Worm (Caenorhabditis elegans) whole organism, young adult: ENCODE measurements around the gene uba-1.

Experiments used
- B0019.2 ChIP-seq: fragments of 200-800 bp; sonication (Bioruptor generic); conservative IDR thresholded peaks from 2 replicates; pipeline ENCODE4 v1.3.6; 2022; ENCODE audit warnings: missing genetic modification reagents, missing genetic modification characterization, missing compliant biosample characterization
- B0261.1 ChIP-seq: sonication (generic microtip); optimal IDR thresholded peaks from 2 replicates; lab custom pipeline; 2016; ENCODE audit warnings: mild to moderate bottlenecking, missing genetic modification characterization, moderate library complexity, missing compliant biosample characterization
- C06A6.2 ChIP-seq: fragments of 200-800 bp; sonication (Bioruptor generic); conservative IDR thresholded peaks from 2 replicates; pipeline ENCODE4 v1.3.6; 2022; ENCODE audit warnings: missing genetic modification characterization, missing compliant biosample characterization
- D2030.7 ChIP-seq: fragments of 200-800 bp; sonication (Bioruptor generic); IDR thresholded peaks from 2 replicates; pipeline ENCODE4 v1.3.6; 2022; ENCODE audit warnings: missing genetic modification reagents, missing genetic modification characterization, missing compliant biosample characterization
- F10E7.11 ChIP-seq: sonication (generic microtip); optimal IDR thresholded peaks from 2 replicates; lab custom pipeline; 2017; ENCODE audit warnings: mild to moderate bottlenecking, missing genetic modification characterization, moderate library complexity, missing compliant biosample characterization
- F39B2.1 ChIP-seq: fragments of 200-800 bp; sonication (Bioruptor generic); IDR thresholded peaks from 2 replicates; pipeline ENCODE4 v1.3.6; 2022; ENCODE audit warnings: missing genetic modification reagents, missing genetic modification characterization, missing compliant biosample characterization
- F49E8.2 ChIP-seq: sonication (generic microtip); optimal IDR thresholded peaks from 3 replicates; lab custom pipeline; 2017; ENCODE audit warnings: missing genetic modification characterization, mild to moderate bottlenecking, missing compliant biosample characterization, antibody characterized with exemption, moderate library complexity; ENCODE audit not compliant: insufficient read depth
- K11D2.4 ChIP-seq: fragments of 200-800 bp; sonication (Bioruptor generic); IDR thresholded peaks from 2 replicates; pipeline ENCODE4 v1.3.6; 2022; ENCODE audit warnings: missing genetic modification reagents, missing genetic modification characterization, missing compliant biosample characterization
- T26A5.8 ChIP-seq: sonication (generic microtip); optimal IDR thresholded peaks from 2 replicates; lab custom pipeline; 2016; ENCODE audit warnings: missing genetic modification characterization, missing compliant biosample characterization
- Y53G8AR.9 ChIP-seq: fragments of 200-800 bp; sonication (Bioruptor generic); conservative IDR thresholded peaks from 2 replicates; pipeline ENCODE4 v1.3.6; 2022; ENCODE audit warnings: missing genetic modification reagents, missing genetic modification characterization, missing compliant biosample characterization
- ama-1 ChIP-seq, 3 experiments: fragments of 150-350 bp in 1 of 3; sonication (generic microtip) in 2 of 3; optimal IDR thresholded peaks; 2 replicates each; lab custom pipeline; 2014 to 2018; ENCODE audit warnings: missing biosample characterization in 2 of 3, missing genetic modification characterization in 2 of 3, missing genetic modification reagents in 2 of 3
- aptf-2 ChIP-seq: fragments of 200-800 bp; sonication (Bioruptor generic); conservative IDR thresholded peaks from 2 replicates; pipeline ENCODE4 v1.3.6; 2022; ENCODE audit warnings: missing genetic modification reagents, missing genetic modification characterization, missing compliant biosample characterization
- atf-7 ChIP-seq: sonication (generic microtip); optimal IDR thresholded peaks from 2 replicates; lab custom pipeline; 2017; ENCODE audit warnings: mild to moderate bottlenecking, missing genetic modification characterization, missing compliant biosample characterization
- attf-3 ChIP-seq: fragments of 200-800 bp; sonication (Bioruptor generic); conservative IDR thresholded peaks from 2 replicates; pipeline ENCODE4 v1.3.6; 2022; ENCODE audit warnings: missing genetic modification reagents, missing genetic modification characterization, missing compliant biosample characterization
- cebp-1 ChIP-seq, 2 experiments: fragments of 200-800 bp in 1 of 2; sonication (Bioruptor generic) in 1 of 2; sonication (generic microtip) in 1 of 2; IDR thresholded peaks in 1 of 2; optimal IDR thresholded peaks in 1 of 2; 2 replicates each; pipeline versions ENCODE4 v1.3.6 to Lab custom; 2017 to 2022; ENCODE audit warnings: missing compliant biosample characterization in 2 of 2, missing genetic modification characterization in 2 of 2, mild to moderate bottlenecking in 1 of 2, missing genetic modification reagents in 1 of 2, moderate library complexity in 1 of 2
- cebp-2 ChIP-seq: fragments of 200-800 bp; sonication (Bioruptor generic); IDR thresholded peaks from 2 replicates; pipeline ENCODE4 v1.3.6; 2022; ENCODE audit warnings: missing genetic modification characterization, missing compliant biosample characterization
- ceh-79 ChIP-seq: sonication (generic microtip); optimal IDR thresholded peaks from 2 replicates; lab custom pipeline; 2017; ENCODE audit warnings: mild to moderate bottlenecking, missing genetic modification characterization, missing compliant biosample characterization
- dox-1 ChIP-seq: fragments of 200-800 bp; sonication (Bioruptor generic); IDR thresholded peaks from 2 replicates; pipeline ENCODE4 v1.3.6; 2022; ENCODE audit warnings: missing genetic modification reagents, missing genetic modification characterization, missing compliant biosample characterization
- dpff-1 ChIP-seq: sonication (generic microtip); optimal IDR thresholded peaks from 2 replicates; lab custom pipeline; 2017; ENCODE audit warnings: mild to moderate bottlenecking, missing genetic modification characterization, missing compliant biosample characterization
- efl-1 ChIP-seq: fragments of 150-350 bp; optimal IDR thresholded peaks from 2 replicates; lab custom pipeline; 2014; ENCODE audit warnings: missing biosample characterization, missing genetic modification reagents, missing genetic modification characterization
- egl-18 ChIP-seq: fragments of 200-800 bp; sonication (Bioruptor generic); IDR thresholded peaks from 2 replicates; pipeline ENCODE4 v1.3.6; 2022; ENCODE audit warnings: missing genetic modification reagents, missing genetic modification characterization, missing compliant biosample characterization
- ets-4 ChIP-seq: fragments of 200-800 bp; sonication (Bioruptor generic); optimal IDR thresholded peaks from 2 replicates; lab custom pipeline; 2018; ENCODE audit warnings: mild to moderate bottlenecking, missing genetic modification characterization, missing compliant biosample characterization
- fkh-3 ChIP-seq: sonication (generic microtip); optimal IDR thresholded peaks from 2 replicates; lab custom pipeline; 2016; ENCODE audit warnings: mild to moderate bottlenecking, missing genetic modification characterization, missing compliant biosample characterization
- him-1 ChIP-seq: sonication (generic microtip); optimal IDR thresholded peaks from 2 replicates; lab custom pipeline; 2016; ENCODE audit warnings: missing genotype, missing genetic modification reagents, missing genetic modification characterization, missing compliant biosample characterization
- hmg-1.2 ChIP-seq: fragments of 200-800 bp; sonication (Bioruptor generic); IDR thresholded peaks from 2 replicates; pipeline ENCODE4 v1.3.6; 2022; ENCODE audit warnings: missing genetic modification reagents, missing genetic modification characterization, missing compliant biosample characterization
- hsf-1 ChIP-seq: fragments of 200-800 bp; sonication (Bioruptor generic); IDR thresholded peaks from 2 replicates; pipeline ENCODE4 v1.3.6; 2022; ENCODE audit warnings: missing genetic modification reagents, missing genetic modification characterization, missing compliant biosample characterization
- let-526 ChIP-seq: fragments of 200-800 bp; sonication (Bioruptor generic); IDR thresholded peaks from 2 replicates; pipeline ENCODE4 v1.3.6; 2022; ENCODE audit warnings: missing genetic modification reagents, missing genetic modification characterization, missing compliant biosample characterization
- lin-26 ChIP-seq: fragments of 200-800 bp; sonication (Bioruptor generic); IDR thresholded peaks from 2 replicates; pipeline ENCODE4 v1.3.6; 2022; ENCODE audit warnings: missing genetic modification reagents, missing genetic modification characterization, missing compliant biosample characterization
- lin-35 ChIP-seq, 3 experiments: fragments of 150-350 bp in 2 of 3; sonication (generic microtip) in 1 of 3; optimal IDR thresholded peaks; 2 replicates each; lab custom pipeline; 2014 to 2018; ENCODE audit warnings: missing biosample characterization in 3 of 3, missing genetic modification characterization in 3 of 3, missing genetic modification reagents in 3 of 3
- lin-40 ChIP-seq: sonication (generic microtip); optimal IDR thresholded peaks from 2 replicates; lab custom pipeline; 2016; ENCODE audit warnings: missing genetic modification characterization, mild to moderate bottlenecking, missing compliant biosample characterization, missing genotype, missing genetic modification reagents
- lir-1 ChIP-seq: fragments of 200-800 bp; sonication (Bioruptor generic); conservative IDR thresholded peaks from 2 replicates; pipeline ENCODE4 v1.3.6; 2022; ENCODE audit warnings: missing genetic modification reagents, missing genetic modification characterization, missing compliant biosample characterization
- lsl-1 ChIP-seq: fragments of 200-800 bp; sonication (Bioruptor generic); optimal IDR thresholded peaks from 2 replicates; lab custom pipeline; 2018; ENCODE audit warnings: mild to moderate bottlenecking, missing genetic modification characterization, moderate library complexity, missing compliant biosample characterization
- madf-3 ChIP-seq: fragments of 200-800 bp; sonication (Bioruptor generic); IDR thresholded peaks from 2 replicates; pipeline ENCODE4 v1.3.6; 2022; ENCODE audit warnings: missing genetic modification reagents, missing genetic modification characterization, missing compliant biosample characterization
- mcd-1 ChIP-seq: fragments of 200-800 bp; sonication (Bioruptor generic); IDR thresholded peaks from 2 replicates; pipeline ENCODE4 v1.3.6; 2022; ENCODE audit warnings: missing genetic modification reagents, missing genetic modification characterization, missing compliant biosample characterization
- mel-28 ChIP-seq: sonication (generic microtip); optimal IDR thresholded peaks from 2 replicates; lab custom pipeline; 2016; ENCODE audit warnings: borderline replicate concordance, mild to moderate bottlenecking, missing genetic modification characterization, missing compliant biosample characterization
- nhr-179 ChIP-seq: sonication (generic microtip); optimal IDR thresholded peaks from 2 replicates; lab custom pipeline; 2016; ENCODE audit warnings: mild to moderate bottlenecking, missing genetic modification characterization, missing compliant biosample characterization
- nhr-27 ChIP-seq: fragments of 200-800 bp; sonication (Bioruptor generic); optimal IDR thresholded peaks from 2 replicates; lab custom pipeline; 2018; ENCODE audit warnings: mild to moderate bottlenecking, missing genetic modification characterization, moderate library complexity, missing compliant biosample characterization
- pbrm-1 ChIP-seq: fragments of 200-800 bp; sonication (Bioruptor generic); IDR thresholded peaks from 2 replicates; pipeline ENCODE4 v1.3.6; 2022; ENCODE audit warnings: missing genetic modification reagents, missing genetic modification characterization, missing compliant biosample characterization
- rpc-1 ChIP-seq, 2 experiments: fragments of 150-350 bp in 1 of 2; sonication (generic microtip) in 1 of 2; optimal IDR thresholded peaks; 2 replicates each; lab custom pipeline; 2014 to 2018; ENCODE audit warnings: missing biosample characterization in 1 of 2, missing genetic modification characterization in 1 of 2, missing genetic modification reagents in 1 of 2, missing genotype in 1 of 2
- snpc-1.3 ChIP-seq: sonication (generic microtip); optimal IDR thresholded peaks from 2 replicates; lab custom pipeline; 2017; ENCODE audit warnings: missing genetic modification characterization, mild to moderate bottlenecking, missing compliant biosample characterization, antibody characterized with exemption, moderate library complexity, missing genotype, missing genetic modification reagents; ENCODE audit not compliant: insufficient read depth
- snpc-4 ChIP-seq, 5 experiments: fragments of 150-350 bp in 1 of 5; sonication (generic microtip) in 4 of 5; optimal IDR thresholded peaks; 2 replicates each; lab custom pipeline; 2014 to 2018; ENCODE audit warnings: missing genetic modification characterization in 5 of 5, missing biosample characterization in 3 of 5, antibody characterized with exemption in 2 of 5, mild to moderate bottlenecking in 2 of 5, missing compliant biosample characterization in 2 of 5, missing genotype in 2 of 5, moderate library complexity in 2 of 5, missing genetic modification reagents in 1 of 5
- tbp1 ChIP-seq: fragments of 200-800 bp; sonication (Bioruptor generic); optimal IDR thresholded peaks from 2 replicates; lab custom pipeline; 2018; ENCODE audit warnings: mild to moderate bottlenecking, missing genetic modification characterization, missing compliant biosample characterization
- ztf-22 ChIP-seq: fragments of 200-800 bp; sonication (Bioruptor generic); optimal IDR thresholded peaks from 2 replicates; lab custom pipeline; 2018; ENCODE audit warnings: mild to moderate bottlenecking, missing genetic modification characterization, moderate library complexity, missing compliant biosample characterization
- ztf-28 ChIP-seq: fragments of 200-800 bp; sonication (Bioruptor generic); IDR thresholded peaks from 2 replicates; pipeline ENCODE4 v1.3.6; 2022; ENCODE audit warnings: missing genetic modification reagents, missing genetic modification characterization, missing compliant biosample characterization
- ztf-3 ChIP-seq: fragments of 200-800 bp; sonication (Bioruptor generic); optimal IDR thresholded peaks from 2 replicates; lab custom pipeline; 2018; ENCODE audit warnings: mild to moderate bottlenecking, missing genetic modification characterization, missing compliant biosample characterization

uba-1 gene

DNA sequence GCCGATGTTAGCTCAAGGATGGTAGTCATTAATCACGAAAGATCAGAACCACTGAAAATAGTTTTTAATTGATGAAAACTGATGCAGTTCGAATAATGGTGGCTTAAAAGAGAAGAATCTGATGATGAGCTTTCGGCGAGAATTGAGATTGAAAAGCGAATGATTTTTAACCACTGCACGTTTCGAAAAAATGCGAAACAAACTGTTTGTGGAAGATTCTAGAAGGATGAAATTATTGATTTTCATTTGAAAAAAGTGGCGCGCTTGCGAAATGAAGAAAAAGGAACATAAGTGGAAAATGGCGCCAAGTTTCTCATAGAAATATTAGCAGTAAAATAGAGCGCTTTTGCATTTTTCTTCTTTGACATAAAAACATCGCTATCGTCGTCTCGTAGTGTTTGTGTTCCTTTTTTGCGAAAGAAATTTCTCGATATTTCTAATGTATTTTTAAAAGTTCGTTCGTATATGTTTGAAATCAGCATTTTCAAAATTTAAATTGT lies at the start of gene uba-1 (continued):
- TF ChIP-seq lir-1 (GFP tag; lab: Robert Waterston, UW) (no peak; the same call in 1 of the 2 replicates), T26A5.8 (tag; lab: Kevin White, UChicago) (no peak), let-526 (GFP tag; lab: Robert Waterston, UW) (no peak), ets-4 (no peak), dpff-1 (tag; lab: Kevin White, UChicago) (no peak), lin-40 (tag; lab: Kevin White, UChicago) (peak; percentile 31), ztf-28 (GFP tag; lab: Robert Waterston, UW) (no peak), nhr-179 (no peak), aptf-2 (GFP tag; lab: Robert Waterston, UW) (0 out of 2 replicates have a peak, but pooled peaks have one; percentile 19), ama-1 (optimal IDR thresholded peaks at IDR 0.05; lab: Kevin White, UChicago) (no peak), ama-1 (GFP tag; optimal IDR thresholded peaks at IDR 0.05; lab: Kevin White, UChicago) (peak; percentile 28 to 37), him-1 (tag; lab: Kevin White, UChicago) (no peak), nhr-27 (tag; lab: Kevin White, UChicago) (no peak), hmg-1.2 (GFP tag; lab: Robert Waterston, UW) (peak; percentile 53), pbrm-1 (GFP tag; lab: Robert Waterston, UW) (peak; percentile 63; the same call in 1 of the 2 replicates), cebp-1 (GFP tag; IDR thresholded peaks at IDR 0.05; lab: Robert Waterston, UW) (peak; percentile 49; the same call in 1 of the 2 replicates), cebp-1 (tag; optimal IDR thresholded peaks at IDR 0.05; lab: Kevin White, UChicago) (peak; percentile 94), D2030.7 (GFP tag; lab: Robert Waterston, UW) (peak; percentile 68), madf-3 (GFP tag; lab: Robert Waterston, UW) (no peak), mel-28 (tag; lab: Kevin White, UChicago) (no peak), efl-1 (GFP tag; lab: Kevin White, UChicago) (peak; percentile 94), K11D2.4 (GFP tag; lab: Robert Waterston, UW) (0 out of 2 replicates have a peak, but pooled peaks have one; percentile 18), ztf-22 (GFP tag; lab: Kevin White, UChicago) (peak; percentile 31), egl-18 (GFP tag; lab: Robert Waterston, UW) (no peak), fkh-3 (tag; lab: Kevin White, UChicago) (no peak), F49E8.2 (tag; lab: Kevin White, UChicago) (peak; percentile 53), lin-35 (GFP tag; optimal IDR thresholded peaks at IDR 0.05; lab: Kevin White, UChicago) (peak; percentile 13 to 77 (median 48)), lsl-1 (GFP tag; lab: Kevin White, UChicago) (peak; percentile 70), snpc-1.3 (tag; lab: Kevin White, UChicago) (peak; percentile 14), tbp1 (peak; percentile 42), C06A6.2 (GFP tag; lab: Robert Waterston, UW) (no peak; the same call in 1 of the 2 replicates), cebp-2 (GFP tag; lab: Robert Waterston, UW) (no peak), ceh-79 (tag; lab: Kevin White, UChicago) (no peak), F39B2.1 (no peak), B0261.1 (tag; lab: Kevin White, UChicago) (no peak), dox-1 (GFP tag; lab: Robert Waterston, UW) (peak; percentile 76), F10E7.11 (no peak), lin-26 (GFP tag; lab: Robert Waterston, UW) (peak; percentile 11; the same call in 1 of the 2 replicates), attf-3 (GFP tag; lab: Robert Waterston, UW) (no peak), rpc-1 (optimal IDR thresholded peaks at IDR 0.05; lab: Kevin White, UChicago) (no peak), rpc-1 (tag; optimal IDR thresholded peaks at IDR 0.05; lab: Kevin White, UChicago) (no peak), atf-7 (tag; lab: Kevin White, UChicago) (peak; percentile 48), mcd-1 (peak; percentile 58; the same call in 1 of the 2 replicates), Y53G8AR.9 (peak; percentile 89), snpc-4 (GFP tag; optimal IDR thresholded peaks at IDR 0.05; lab: Kevin White, UChicago) (no peak), snpc-4 (tag; optimal IDR thresholded peaks at IDR 0.05; lab: Kevin White, UChicago) (peak; percentile 6 to 50 (median 40)), hsf-1 (GFP tag; lab: Robert Waterston, UW) (peak; percentile 97), B0019.2 (GFP tag; lab: Robert Waterston, UW) (peak; percentile 64; the same call in 1 of the 2 replicates), ztf-3 (GFP tag; lab: Kevin White, UChicago) (no peak)
